Worm (Caenorhabditis elegans) whole organism, L3 larva: ENCODE results near the gene C04H4.1.

Experiments
- fkh-10 ChIP-seq: sonication (generic microtip); optimal IDR thresholded peaks from 2 replicates; lab custom pipeline; 2017; ENCODE audit warnings: missing biosample characterization, missing genetic modification reagents, missing genetic modification characterization
- mdl-1 ChIP-seq: fragments of 150-350 bp; optimal IDR thresholded peaks from 2 replicates; lab custom pipeline; 2014; ENCODE audit warnings: missing biosample characterization, missing genetic modification characterization
- nhr-11 ChIP-seq: fragments of 150-350 bp; optimal IDR thresholded peaks from 2 replicates; lab custom pipeline; 2014; ENCODE audit warnings: missing biosample characterization, missing genetic modification characterization
- nhr-12 ChIP-seq: fragments of 150-350 bp; optimal IDR thresholded peaks from 2 replicates; lab custom pipeline; 2014; ENCODE audit warnings: missing biosample characterization, missing genetic modification characterization
- nhr-76 ChIP-seq: fragments of 150-350 bp; sonication (generic microtip); optimal IDR thresholded peaks from 5 replicates; lab custom pipeline; 2014; ENCODE audit warnings: missing biosample characterization, missing genetic modification characterization
- unc-39 ChIP-seq: sonication (generic microtip); optimal IDR thresholded peaks from 4 replicates; lab custom pipeline; 2017; ENCODE audit warnings: missing biosample characterization, missing genetic modification characterization
- zag-1 ChIP-seq: fragments of 150-350 bp; optimal IDR thresholded peaks from 2 replicates; lab custom pipeline; 2014; ENCODE audit warnings: missing biosample characterization, missing genetic modification characterization

ce11 chrII:7920178-7920577 lies 38.5 kb upstream of the C04H4.1 start:
- TF ChIP-seq mdl-1 (tag; lab: Kevin White, UChicago) (no peak), unc-39 (tag; lab: Kevin White, UChicago) (no peak), nhr-12 (tag; lab: Kevin White, UChicago) (no peak), nhr-76 (tag; lab: Kevin White, UChicago) (no peak), fkh-10 (GFP tag; lab: Kevin White, UChicago) (peak; percentile 93), zag-1 (tag; lab: Kevin White, UChicago) (no peak), nhr-11 (no peak)
